Worm (Caenorhabditis elegans) whole organism, L1 larva: ENCODE measurements around the gene pct-1.
A peak's percentile ranks its signal among the peaks of the same experiment; 100 is the strongest.

Source experiments
- F16B12.6 ChIP-seq: fragments of 150-350 bp; optimal IDR thresholded peaks from 2 replicates; lab custom pipeline; 2014; ENCODE audit warnings: missing biosample characterization, missing genetic modification characterization
- aha-1 ChIP-seq: fragments of 150-350 bp; optimal IDR thresholded peaks from 2 replicates; lab custom pipeline; 2014; ENCODE audit warnings: missing biosample characterization, missing genetic modification characterization
- aly-2 ChIP-seq: fragments of 150-350 bp; optimal IDR thresholded peaks from 2 replicates; lab custom pipeline; 2014; ENCODE audit warnings: missing biosample characterization, missing genetic modification characterization
- ceh-63 ChIP-seq: fragments of 200-800 bp; sonication (Bioruptor generic); optimal IDR thresholded peaks from 2 replicates; lab custom pipeline; 2018; ENCODE audit warnings: mild to moderate bottlenecking, missing genetic modification characterization, missing compliant biosample characterization
- ceh-8 ChIP-seq: fragments of 200-800 bp; sonication (Bioruptor generic); optimal IDR thresholded peaks from 2 replicates; lab custom pipeline; 2018; ENCODE audit warnings: mild to moderate bottlenecking, missing genetic modification characterization, moderate library complexity, missing compliant biosample characterization
- ceh-82 ChIP-seq, 3 experiments: fragments of 150-350 bp in 1 of 3; sonication (generic microtip) in 2 of 3; optimal IDR thresholded peaks; 2 replicates each; lab custom pipeline; 2014 to 2017; ENCODE audit warnings: missing biosample characterization in 3 of 3, missing genetic modification characterization in 3 of 3
- ceh-90 ChIP-seq: sonication (generic microtip); optimal IDR thresholded peaks from 2 replicates; lab custom pipeline; 2016; ENCODE audit warnings: missing genetic modification characterization, missing compliant biosample characterization
- ces-1 ChIP-seq: fragments of 150-350 bp; optimal IDR thresholded peaks from 2 replicates; lab custom pipeline; 2014; ENCODE audit warnings: missing biosample characterization, missing genetic modification reagents, missing genetic modification characterization
- dpl-1 ChIP-seq, 3 experiments: fragments of 150-350 bp in 2 of 3; sonication (generic microtip) in 1 of 3; optimal IDR thresholded peaks; 2 replicates each; lab custom pipeline; 2014 to 2017; ENCODE audit warnings: missing biosample characterization in 3 of 3, missing genetic modification characterization in 3 of 3, missing genetic modification reagents in 3 of 3
- efl-1 ChIP-seq, 4 experiments: fragments of 150-350 bp; optimal IDR thresholded peaks in 3 of 4; peaks in 1 of 4; 1 replicate in 1 of 4; 2 replicates in 3 of 4; lab custom pipeline; 2014; ENCODE audit warnings: missing biosample characterization in 2 of 4, missing genetic modification characterization in 2 of 4, missing genetic modification reagents in 2 of 4
- efl-3 ChIP-seq: fragments of 200-800 bp; sonication (Bioruptor generic); optimal IDR thresholded peaks from 2 replicates; lab custom pipeline; 2018; ENCODE audit warnings: mild to moderate bottlenecking, missing genetic modification characterization, missing compliant biosample characterization
- egl-13 ChIP-seq: sonication (generic microtip); optimal IDR thresholded peaks from 2 replicates; lab custom pipeline; 2016; ENCODE audit warnings: missing genotype, missing genetic modification reagents, missing genetic modification characterization, missing compliant biosample characterization
- egl-27 ChIP-seq, 2 experiments: fragments of 150-350 bp in 1 of 2; sonication (generic microtip); optimal IDR thresholded peaks; 3 replicates each; lab custom pipeline; 2017 to 2018; ENCODE audit warnings: missing biosample characterization in 2 of 2, missing genetic modification characterization in 2 of 2, missing genetic modification reagents in 2 of 2
- elt-2 ChIP-seq: sonication (generic microtip); optimal IDR thresholded peaks from 2 replicates; lab custom pipeline; 2016; ENCODE audit warnings: missing genetic modification characterization, mild to moderate bottlenecking, inconsistent platforms, missing compliant biosample characterization, missing genetic modification reagents
- fkh-4 ChIP-seq: sonication (generic microtip); optimal IDR thresholded peaks from 2 replicates; lab custom pipeline; 2016; ENCODE audit warnings: missing compliant biosample characterization, missing genetic modification characterization, borderline replicate concordance
- fos-1 ChIP-seq: fragments of 150-350 bp; optimal IDR thresholded peaks from 2 replicates; lab custom pipeline; 2014; ENCODE audit warnings: missing biosample characterization, missing genetic modification characterization
- grh-1 ChIP-seq: fragments of 200-800 bp; sonication (Bioruptor generic); IDR thresholded peaks from 2 replicates; pipeline ENCODE4 v1.3.6; 2022; ENCODE audit warnings: missing genetic modification reagents, missing genetic modification characterization, missing compliant biosample characterization
- hlh-17 ChIP-seq: fragments of 200-800 bp; sonication (Bioruptor generic); optimal IDR thresholded peaks from 2 replicates; lab custom pipeline; 2018; ENCODE audit warnings: missing genetic modification characterization, mild to moderate bottlenecking, missing compliant biosample characterization, moderate library complexity, borderline replicate concordance
- isw-1 ChIP-seq: fragments of 200-800 bp; sonication (Bioruptor generic); IDR thresholded peaks from 2 replicates; pipeline ENCODE4 v1.3.6; 2022; ENCODE audit warnings: missing genetic modification characterization, missing compliant biosample characterization
- jun-1 ChIP-seq: fragments of 150-350 bp; optimal IDR thresholded peaks from 2 replicates; lab custom pipeline; 2014; ENCODE audit warnings: missing biosample characterization, missing genetic modification reagents, missing genetic modification characterization
- lin-35 ChIP-seq, 2 experiments: fragments of 150-350 bp; optimal IDR thresholded peaks; 2 replicates each; lab custom pipeline; 2014; ENCODE audit warnings: missing biosample characterization in 2 of 2, missing genetic modification characterization in 2 of 2, missing genetic modification reagents in 2 of 2
- lir-3 ChIP-seq: sonication (generic microtip); optimal IDR thresholded peaks from 2 replicates; lab custom pipeline; 2016; ENCODE audit warnings: mild to moderate bottlenecking, missing genetic modification characterization, moderate library complexity, missing compliant biosample characterization; ENCODE audit not compliant: poor library complexity
- lsy-2 ChIP-seq, 2 experiments: fragments of 150-350 bp; optimal IDR thresholded peaks; 2 replicates each; lab custom pipeline; 2014; ENCODE audit warnings: missing biosample characterization in 2 of 2, missing genetic modification characterization in 2 of 2
- mab-9 ChIP-seq: fragments of 200-800 bp; sonication (Bioruptor generic); IDR thresholded peaks from 2 replicates; pipeline ENCODE4 v1.3.6; 2022; ENCODE audit warnings: missing genetic modification reagents, missing genetic modification characterization, missing compliant biosample characterization
- mep-1 ChIP-seq: fragments of 150-350 bp; optimal IDR thresholded peaks from 2 replicates; lab custom pipeline; 2014; ENCODE audit warnings: missing biosample characterization, missing genetic modification characterization
- nhr-11 ChIP-seq: fragments of 150-350 bp; optimal IDR thresholded peaks from 2 replicates; lab custom pipeline; 2014; ENCODE audit warnings: missing biosample characterization, missing genetic modification characterization
- nhr-12 ChIP-seq: sonication (generic microtip); optimal IDR thresholded peaks from 2 replicates; lab custom pipeline; 2017; ENCODE audit warnings: missing biosample characterization, missing genetic modification characterization
- nhr-19 ChIP-seq: fragments of 200-800 bp; sonication (Bioruptor generic); conservative IDR thresholded peaks from 2 replicates; pipeline ENCODE4 v1.3.6; 2022; ENCODE audit warnings: missing genetic modification characterization, missing compliant biosample characterization
- nhr-28 ChIP-seq: fragments of 150-350 bp; optimal IDR thresholded peaks from 2 replicates; lab custom pipeline; 2014; ENCODE audit warnings: missing biosample characterization, missing genetic modification characterization
- nhr-76 ChIP-seq: sonication (generic microtip); optimal IDR thresholded peaks from 2 replicates; lab custom pipeline; 2017; ENCODE audit warnings: missing biosample characterization, missing genetic modification characterization
- skn-1 ChIP-seq: fragments of 150-350 bp; optimal IDR thresholded peaks from 2 replicates; lab custom pipeline; 2014; ENCODE audit warnings: missing biosample characterization, missing genetic modification characterization
- snu-23 ChIP-seq: sonication (generic microtip); optimal IDR thresholded peaks from 2 replicates; lab custom pipeline; 2016; ENCODE audit warnings: missing genetic modification characterization, missing compliant biosample characterization
- sup-37 ChIP-seq: fragments of 200-800 bp; sonication (Bioruptor generic); optimal IDR thresholded peaks from 2 replicates; lab custom pipeline; 2018; ENCODE audit warnings: mild to moderate bottlenecking, missing genetic modification characterization, missing compliant biosample characterization
- tbx-2 ChIP-seq: sonication (generic microtip); optimal IDR thresholded peaks from 2 replicates; lab custom pipeline; 2016; ENCODE audit warnings: missing genetic modification characterization, missing compliant biosample characterization
- unc-30 ChIP-seq: sonication (generic microtip); optimal IDR thresholded peaks from 2 replicates; lab custom pipeline; 2017; ENCODE audit warnings: missing biosample characterization, missing genetic modification characterization
- unc-86 ChIP-seq: sonication (generic microtip); optimal IDR thresholded peaks from 2 replicates; lab custom pipeline; 2016; ENCODE audit warnings: missing genetic modification characterization, missing compliant biosample characterization
- unc-98 ChIP-seq: fragments of 200-800 bp; sonication (Bioruptor generic); IDR thresholded peaks from 2 replicates; pipeline ENCODE4 v1.3.6; 2022; ENCODE audit warnings: missing genetic modification characterization, missing compliant biosample characterization
- xbp-1 ChIP-seq: sonication (generic microtip); optimal IDR thresholded peaks from 2 replicates; lab custom pipeline; 2016; ENCODE audit warnings: missing genetic modification characterization, missing compliant biosample characterization
- zag-1 ChIP-seq: fragments of 150-350 bp; optimal IDR thresholded peaks from 2 replicates; lab custom pipeline; 2014; ENCODE audit warnings: missing biosample characterization, missing genetic modification characterization
- ztf-4 ChIP-seq: fragments of 150-350 bp; optimal IDR thresholded peaks from 2 replicates; lab custom pipeline; 2014; ENCODE audit warnings: missing biosample characterization, missing genetic modification characterization

Gene pct-1

DNA sequence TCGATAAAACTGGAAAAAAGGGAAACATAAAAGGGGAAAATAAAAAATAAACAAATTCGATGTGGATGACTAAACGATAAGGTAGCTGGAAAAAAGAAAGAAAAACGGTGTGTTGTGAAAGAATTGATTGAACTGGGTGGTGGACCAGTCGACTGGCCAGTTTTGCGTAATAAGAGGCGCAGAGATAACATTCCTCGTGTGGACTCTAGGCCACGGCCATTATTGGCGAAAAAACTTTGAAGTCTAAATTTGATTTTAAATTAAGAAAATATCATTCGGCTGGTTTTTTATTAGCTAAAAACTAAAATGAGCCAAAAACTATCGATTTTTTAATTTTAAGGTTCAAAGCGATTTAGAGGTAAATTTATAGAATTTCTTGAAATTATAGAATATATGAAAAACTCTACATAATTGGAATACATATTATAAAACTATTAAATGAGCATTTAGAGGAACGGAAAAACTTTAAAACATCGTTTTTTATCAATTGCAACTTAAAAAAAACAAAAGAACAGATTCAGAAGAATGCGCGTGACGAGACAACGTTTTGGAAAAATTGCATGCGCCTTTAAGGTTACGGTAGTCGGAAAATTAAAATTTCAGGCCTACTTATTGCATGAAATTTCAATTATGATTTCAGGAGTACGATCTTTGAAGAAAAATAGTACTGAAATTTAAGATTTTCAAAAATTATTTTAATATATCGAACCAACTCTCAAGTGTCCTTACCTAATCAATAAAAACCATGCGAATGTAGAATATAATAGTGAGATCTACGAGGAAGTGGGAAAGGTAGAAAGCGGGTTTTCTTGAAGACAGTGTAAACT lies 29.2 kb downstream of the pct-1 start, which contains the start of gene hgrs-1 (continued):
- TF ChIP-seq zag-1 (tag; lab: Kevin White, UChicago) (no peak), efl-1 (optimal IDR thresholded peaks at IDR 0.05; lab: Kevin White, UChicago) (peak in 1 of 2 experiments; percentile 38), efl-1 (GFP tag; optimal IDR thresholded peaks at IDR 0.05 in 1 of 2; lab: Kevin White, UChicago) (no peak), lin-35 (GFP tag; optimal IDR thresholded peaks at IDR 0.05; lab: Kevin White, UChicago) (peak in 1 of 2 experiments; percentile 21), grh-1 (no peak), ztf-4 (tag; lab: Kevin White, UChicago) (no peak), ces-1 (GFP tag; lab: Kevin White, UChicago) (no peak), fkh-4 (tag; lab: Kevin White, UChicago) (no peak), unc-86 (no peak), nhr-76 (tag; lab: Kevin White, UChicago) (no peak), elt-2 (tag; lab: Kevin White, UChicago) (no peak), unc-30 (tag; lab: Kevin White, UChicago) (no peak), nhr-12 (tag; lab: Kevin White, UChicago) (no peak), ceh-63 (GFP tag; lab: Kevin White, UChicago) (no peak), tbx-2 (tag; lab: Kevin White, UChicago) (no peak), isw-1 (no peak), ceh-82 (tag; optimal IDR thresholded peaks at IDR 0.05; lab: Kevin White, UChicago) (peak in 1 of 3 experiments; percentile 3)

DNA sequence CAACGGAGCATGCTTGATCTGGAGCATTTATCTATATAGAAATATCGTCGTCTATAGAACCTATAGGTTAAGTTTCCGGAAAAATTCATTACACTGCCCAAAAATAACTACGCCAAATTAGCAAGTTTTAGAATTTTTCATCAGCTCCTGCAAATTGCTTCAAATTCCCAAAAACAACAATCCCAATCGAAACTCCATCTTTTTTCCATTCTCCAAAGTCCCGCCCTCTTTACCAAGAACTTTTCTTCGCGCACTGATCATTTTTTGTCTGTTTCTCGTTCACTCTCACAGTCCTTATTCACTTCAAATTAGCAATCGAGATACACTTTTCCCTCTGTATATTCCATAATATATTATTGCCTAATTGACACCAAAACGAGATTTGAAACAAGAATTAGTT lies 30.0 kb downstream of the pct-1 start, which contains the start of gene svh-1:
Gene svh-1, plus strand, starts transcription at position 301 of the 400 bp plus-strand sequence.
- TF ChIP-seq lsy-2 (tag; optimal IDR thresholded peaks at IDR 0.05; lab: Kevin White, UChicago) (no peak), snu-23 (GFP tag; lab: Kevin White, UChicago) (no peak), efl-3 (GFP tag; lab: Kevin White, UChicago) (no peak), grh-1 (no peak), F16B12.6 (tag; lab: Kevin White, UChicago) (no peak), efl-1 (optimal IDR thresholded peaks at IDR 0.05; lab: Kevin White, UChicago) (no peak), efl-1 (GFP tag; optimal IDR thresholded peaks at IDR 0.05 in 1 of 2; lab: Kevin White, UChicago) (no peak), mab-9 (GFP tag; lab: Robert Waterston, UW) (no peak), hlh-17 (GFP tag; lab: Kevin White, UChicago) (no peak)

DNA sequence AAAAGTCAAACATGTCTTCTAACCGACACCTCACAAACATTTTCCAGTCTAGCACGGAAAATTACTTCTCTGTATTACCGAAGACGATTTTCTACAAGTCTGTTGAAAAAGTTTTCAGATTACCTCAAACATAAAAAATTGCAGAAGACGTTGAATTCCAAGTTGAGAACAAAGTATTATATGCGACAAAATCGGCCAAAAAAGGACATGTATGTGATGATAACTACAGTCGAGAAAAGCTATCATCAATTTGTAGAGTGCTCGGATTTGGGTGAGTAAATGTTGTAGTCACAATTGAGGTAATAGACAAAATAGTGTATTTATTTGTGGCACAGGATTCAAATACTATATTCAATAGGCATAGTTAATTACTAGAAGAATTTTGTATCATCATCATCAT lies 32.6 kb downstream of the pct-1 start:
- TF ChIP-seq aha-1 (no peak), sup-37 (GFP tag; lab: Kevin White, UChicago) (no peak), nhr-19 (GFP tag; lab: Robert Waterston, UW) (no peak), jun-1 (no peak), ceh-90 (tag; lab: Kevin White, UChicago) (no peak), fos-1 (tag; lab: Kevin White, UChicago) (no peak), egl-27 (tag; optimal IDR thresholded peaks at IDR 0.05; lab: Kevin White, UChicago) (no peak)
- TF ChIP-seq, all 84 proteins: peak for 0

DNA sequence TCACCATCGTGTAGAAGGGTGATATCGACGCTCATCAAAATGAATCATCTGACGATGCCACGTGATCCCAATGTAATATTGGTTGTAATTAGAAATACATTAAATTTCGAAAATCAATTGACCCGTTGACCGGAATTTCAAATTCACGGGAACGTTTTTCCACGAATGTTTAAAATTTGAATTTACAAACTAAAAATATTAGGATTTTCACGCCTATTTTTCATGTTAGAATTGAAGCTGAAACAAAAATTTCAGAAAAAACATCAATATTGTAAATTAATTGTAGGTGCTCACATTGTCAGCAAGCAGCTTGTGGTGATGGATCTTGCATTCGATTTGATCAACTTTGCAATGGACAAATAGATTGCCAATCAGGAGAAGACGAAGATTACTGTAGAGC lies 34.0 kb downstream of the pct-1 start, which contains the start of gene C07G1.6:
Gene C07G1.6, minus strand, starts transcription at position 101 of the 400 bp plus-strand sequence.
- TF ChIP-seq xbp-1 (tag; lab: Kevin White, UChicago) = no peak
- TF ChIP-seq lir-3 (tag; lab: Kevin White, UChicago) = no peak
- no peak for TF ChIP-seq ceh-8 (GFP tag; lab: Kevin White, UChicago)
- no peak for TF ChIP-seq isw-1
- TF ChIP-seq mep-1 (tag; lab: Kevin White, UChicago) = no peak
- TF ChIP-seq nhr-11 (tag; lab: Kevin White, UChicago) = no peak
- TF ChIP-seq grh-1 = no peak
- no peak for TF ChIP-seq sup-37 (GFP tag; lab: Kevin White, UChicago)
- TF ChIP-seq F16B12.6 (tag; lab: Kevin White, UChicago) = no peak
- no peak for TF ChIP-seq aly-2 (tag; lab: Kevin White, UChicago)
- no peak for TF ChIP-seq fos-1 (tag; lab: Kevin White, UChicago)
- no peak for TF ChIP-seq unc-98 (GFP tag; lab: Robert Waterston, UW)
- no peak for TF ChIP-seq dpl-1 (GFP tag; optimal IDR thresholded peaks at IDR 0.05; lab: Kevin White, UChicago)
- TF ChIP-seq skn-1 (tag; lab: Kevin White, UChicago) = no peak
- TF ChIP-seq ces-1 (GFP tag; lab: Kevin White, UChicago) = no peak
- TF ChIP-seq egl-13 (tag; lab: Kevin White, UChicago) = no peak
- TF ChIP-seq unc-86 = no peak
- TF ChIP-seq nhr-28 (tag; lab: Kevin White, UChicago) = no peak
